Fruit fly (Drosophila melanogaster): Measurements from ENCODE around the gene CG17896.

CG17896 gene

dm6 chrX:523179-523851 is 30.0 kb upstream of the CG17896 start, which contains the start of gene elav:
Gene elav (minus strand): TSS chrX:523226.
- TF ChIP-seq Six4 (GFP tag; optimal IDR thresholded peaks at IDR 0.05), result peak; percentile 98
- TF ChIP-seq Fer2 (tag; optimal IDR thresholded peaks at IDR 0.05), result peak; percentile 98
- peak; percentile 98 for TF ChIP-seq mirr (GFP tag; optimal IDR thresholded peaks at IDR 0.05)
- peak; percentile 89 for TF ChIP-seq wek (GFP tag; optimal IDR thresholded peaks at IDR 0.05)
- peak; percentile 96 for TF ChIP-seq Poxn (GFP tag; IDR thresholded peaks at IDR 0.05)
- peak; percentile 99 for TF ChIP-seq dmrt99B (tag; optimal IDR thresholded peaks at IDR 0.05)
- TF ChIP-seq ewg (GFP tag; optimal IDR thresholded peaks at IDR 0.05), result peak; percentile 96
- peak; percentile 97 for TF ChIP-seq zfh2 (GFP tag; optimal IDR thresholded peaks at IDR 0.05)
- TF ChIP-seq CG10209 (GFP tag; optimal IDR thresholded peaks at IDR 0.05), result peak; percentile 99
- peak; percentile 93 for TF ChIP-seq ssp (GFP tag; IDR thresholded peaks at IDR 0.05)
- TF ChIP-seq Bgb (GFP tag; IDR thresholded peaks at IDR 0.05; ENCODE audit: partially characterized antibody), result no peak
- peak; percentile 92 for TF ChIP-seq CG11696 (GFP tag; IDR thresholded peaks at IDR 0.05)
- TF ChIP-seq CoRest (tag; optimal IDR thresholded peaks at IDR 0.05), result peak; percentile 99
- TF ChIP-seq Hmr (GFP tag; optimal IDR thresholded peaks at IDR 0.05), result peak; percentile 99
- TF ChIP-seq Dip2 (GFP tag; IDR thresholded peaks at IDR 0.05), result peak; percentile 78
- TF ChIP-seq D (optimal IDR thresholded peaks at IDR 0.05), result no peak
- peak; percentile 99 for TF ChIP-seq D (GFP tag; optimal IDR thresholded peaks at IDR 0.05)
- TF ChIP-seq CG15601 (tag; optimal IDR thresholded peaks at IDR 0.05), result peak; percentile 98
- TF ChIP-seq Dp (GFP tag; optimal IDR thresholded peaks at IDR 0.05), result peak; percentile 37
- TF ChIP-seq MBD-R2 (GFP tag; IDR thresholded peaks at IDR 0.05), result peak; percentile 98
- peak; percentile 98 for TF ChIP-seq Mrtf (GFP tag; IDR thresholded peaks at IDR 0.05)
- peak; percentile 93 for TF ChIP-seq dan (GFP tag; IDR thresholded peaks at IDR 0.05)
- peak; percentile 98 for TF ChIP-seq CG14441 (GFP tag; IDR thresholded peaks at IDR 0.05)
- TF ChIP-seq cato (GFP tag; optimal IDR thresholded peaks at IDR 0.05; ENCODE audit: borderline replicate concordance), result peak; percentile 97
- TF ChIP-seq CG8388 (GFP tag; optimal IDR thresholded peaks at IDR 0.05), result peak; percentile 98
- peak; percentile 8 for TF ChIP-seq CG1832 (GFP tag; optimal IDR thresholded peaks at IDR 0.05)
- TF ChIP-seq vfl (GFP tag; optimal IDR thresholded peaks at IDR 0.05), result peak; percentile 96
- TF ChIP-seq CG7839 (tag; optimal IDR thresholded peaks at IDR 0.05), result peak; percentile 99
- TF ChIP-seq her (GFP tag; optimal IDR thresholded peaks at IDR 0.05), result peak; percentile 91
- TF ChIP-seq ftz-f1 (GFP tag; optimal IDR thresholded peaks at IDR 0.05), result peak; percentile 84
- TF ChIP-seq CG10462 (GFP tag; optimal IDR thresholded peaks at IDR 0.05), result peak; percentile 98
- TF ChIP-seq HLHmδ (GFP tag; optimal IDR thresholded peaks at IDR 0.05), result no peak
- TF ChIP-seq CG4282 (GFP tag; optimal IDR thresholded peaks at IDR 0.05), result peak; percentile 82
- peak; percentile 89 for TF ChIP-seq disco-r (GFP tag; optimal IDR thresholded peaks at IDR 0.05)
- peak; percentile 99 for TF ChIP-seq BtbVII (GFP tag; optimal IDR thresholded peaks at IDR 0.05)
- peak; percentile 97 for TF ChIP-seq Spps (tag; optimal IDR thresholded peaks at IDR 0.05)
- TF ChIP-seq Scr (GFP tag; IDR thresholded peaks at IDR 0.05; ENCODE audit: partially characterized antibody), result peak; percentile 10; the same call in 1 of the 2 replicates
- peak; percentile 15 for TF ChIP-seq gfzf (GFP tag; optimal IDR thresholded peaks at IDR 0.05)
- TF ChIP-seq pum (GFP tag; optimal IDR thresholded peaks at IDR 0.05), result peak; percentile 97
- peak; percentile 100 for TF ChIP-seq row (GFP tag; IDR thresholded peaks at IDR 0.05)
- TF ChIP-seq MTF-1 (GFP tag; optimal IDR thresholded peaks at IDR 0.05; ENCODE audit: borderline replicate concordance), result peak; percentile 94
- TF ChIP-seq phol (tag; optimal IDR thresholded peaks at IDR 0.05), result peak; percentile 98
- 0 out of 3 replicates have a peak, but pooled peaks have one; percentile 34 for TF ChIP-seq CG6791 (GFP tag; IDR thresholded peaks at IDR 0.05; ENCODE audit: partially characterized antibody)
- TF ChIP-seq CG1647 (GFP tag; optimal IDR thresholded peaks at IDR 0.05), result peak; percentile 96
- peak; percentile 67 for TF ChIP-seq CG14965 (GFP tag; optimal IDR thresholded peaks at IDR 0.05; ENCODE audit: borderline replicate concordance)
- peak; percentile 93 for TF ChIP-seq ERR (GFP tag; optimal IDR thresholded peaks at IDR 0.05)
- peak; percentile 94 for TF ChIP-seq CG9437 (GFP tag; optimal IDR thresholded peaks at IDR 0.05)
- TF ChIP-seq run (tag; optimal IDR thresholded peaks at IDR 0.05), result peak; percentile 98
- peak; percentile 95 for TF ChIP-seq CG4854 (GFP tag; optimal IDR thresholded peaks at IDR 0.05)

All from whole organism, embryonic.